Fruit fly (Drosophila melanogaster) whole organism, wandering third instar larva: ENCODE measurements around the gene CG17376.

Experiments
- Rel ChIP-seq, 2 experiments: fragments of 200-800 bp; sonication (Bioruptor generic) in 1 of 2; optimal IDR thresholded peaks; 2 replicates in 1 of 2; 3 replicates in 1 of 2; lab custom pipeline; 2016 to 2019; ENCODE audit warnings: mild to moderate bottlenecking in 2 of 2, missing biosample characterization in 2 of 2, missing genetic modification characterization in 2 of 2, moderate library complexity in 1 of 2
- br ChIP-seq: fragments of 200-800 bp; sonication (Bioruptor generic); optimal IDR thresholded peaks from 2 replicates; lab custom pipeline; 2016; ENCODE audit warnings: missing biosample characterization, missing genetic modification characterization
- ey ChIP-seq: fragments of 200-800 bp; sonication (Bioruptor generic); optimal IDR thresholded peaks from 2 replicates; lab custom pipeline; 2016; ENCODE audit warnings: missing biosample characterization, missing genetic modification characterization
- pan ChIP-seq: fragments of >200 bp; optimal IDR thresholded peaks from 2 replicates; lab custom pipeline; 2017
- psq ChIP-seq: fragments of 200-800 bp; sonication (Bioruptor generic); optimal IDR thresholded peaks from 3 replicates; lab custom pipeline; 2017; ENCODE audit warnings: missing biosample characterization, mild to moderate bottlenecking, missing genetic modification characterization, moderate library complexity

DNA sequence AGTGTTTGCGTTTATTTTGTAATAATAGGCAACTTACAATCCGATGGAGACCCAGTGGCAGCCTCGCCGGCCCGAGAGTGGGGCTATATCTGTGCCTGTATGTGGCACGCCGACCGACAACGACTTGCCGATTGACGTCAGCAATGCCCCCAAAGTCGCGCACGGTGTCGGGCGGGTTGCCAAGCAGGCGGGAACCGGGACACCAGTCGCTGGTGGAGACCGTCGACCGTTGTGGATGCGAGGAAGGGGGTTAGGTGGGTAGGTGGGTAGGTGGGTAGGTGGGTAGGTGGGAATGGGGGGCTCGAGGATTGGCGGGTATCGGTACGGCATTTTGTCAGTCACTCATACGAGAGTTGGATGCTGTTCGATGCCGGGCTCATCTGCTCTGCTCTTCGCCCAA is 49.7 kb downstream of the CG17376 start:
- TF ChIP-seq ey (GFP tag; lab: Kevin White, UChicago) (no peak), psq (GFP tag; lab: Kevin White, UChicago) (no peak), Rel (GFP tag; optimal IDR thresholded peaks at IDR 0.05; lab: Kevin White, UChicago) (no peak), Rel (tag; optimal IDR thresholded peaks at IDR 0.05; lab: Kevin White, UChicago) (no peak), pan (lab: Kevin White, UChicago) (no peak), br (GFP tag; lab: Kevin White, UChicago) (no peak)
